Worm (Caenorhabditis elegans): ENCODE data around the gene pals-38.
A peak's percentile ranks its signal among the peaks of the same experiment; 100 is the strongest.

Gene pals-38

ce11 chrV:12475360-12475759 is 28.6 kb upstream of the pals-38 start:
- TF ChIP-seq nhr-21 (tag; optimal IDR thresholded peaks at IDR 0.05) (no peak), elt-3 (tag; optimal IDR thresholded peaks at IDR 0.05) (no peak), sem-4 (tag; optimal IDR thresholded peaks at IDR 0.05) (no peak), gmeb-1 (tag; optimal IDR thresholded peaks at IDR 0.05) (peak; percentile 36), F13H6.1 (tag; optimal IDR thresholded peaks at IDR 0.05) (no peak), ztf-1 (GFP tag; conservative IDR thresholded peaks at IDR 0.05) (no peak), sma-3 (GFP tag; optimal IDR thresholded peaks at IDR 0.05) (no peak), nhr-237 (tag; optimal IDR thresholded peaks at IDR 0.05) (no peak), fos-1 (tag; optimal IDR thresholded peaks at IDR 0.05) (peak; percentile 95), ama-1 (optimal IDR thresholded peaks at IDR 0.05) (no peak), crh-2 (tag; optimal IDR thresholded peaks at IDR 0.05) (peak; percentile 31), blmp-1 (tag; optimal IDR thresholded peaks at IDR 0.05; ENCODE audit: insufficient read depth) (no peak), lin-11 (tag; optimal IDR thresholded peaks at IDR 0.05) (no peak), unc-39 (tag; optimal IDR thresholded peaks at IDR 0.05) (no peak), sma-9 (GFP tag; optimal IDR thresholded peaks at IDR 0.05) (no peak), sma-9 (tag; optimal IDR thresholded peaks at IDR 0.05) (no peak), R02D3.7 (tag; optimal IDR thresholded peaks at IDR 0.05) (no peak), nhr-25 (tag; optimal IDR thresholded peaks at IDR 0.05) (no peak), skn-1 (tag; optimal IDR thresholded peaks at IDR 0.05) (no peak), ztf-11 (tag; optimal IDR thresholded peaks at IDR 0.05) (no peak)

ce11 chrV:12470324-12470723 is 23.5 kb upstream of the pals-38 start:
- TF ChIP-seq nhr-11 (tag; optimal IDR thresholded peaks at IDR 0.05), result no peak
- no peak for TF ChIP-seq snpc-4 (tag; optimal IDR thresholded peaks at IDR 0.05)
- TF ChIP-seq lsy-2 (tag; optimal IDR thresholded peaks at IDR 0.05), result no peak
- no peak for TF ChIP-seq nhr-12 (tag; optimal IDR thresholded peaks at IDR 0.05)

- TF ChIP-seq nhr-12 (tag; optimal IDR thresholded peaks at IDR 0.05) (no peak), zag-1 (tag; optimal IDR thresholded peaks at IDR 0.05) (no peak), lin-13 (GFP tag; optimal IDR thresholded peaks at IDR 0.05) (no peak), ztf-4 (tag; optimal IDR thresholded peaks at IDR 0.05) (no peak)
Measured at ce11 chrV:12468363-12468762, 21.6 kb upstream of the pals-38 start, which contains the start of gene F28C1.3. TSS of gene F28C1.3 (plus strand) at chrV:12468663.

ce11 chrV:12467755-12468154 is 21.0 kb upstream of the pals-38 start:
- TF ChIP-seq ama-1 (optimal IDR thresholded peaks at IDR 0.05), result no peak
- TF ChIP-seq crh-2 (tag; optimal IDR thresholded peaks at IDR 0.05), result peak; percentile 21
- TF ChIP-seq aly-2 (tag; optimal IDR thresholded peaks at IDR 0.05), result no peak
- no peak for TF ChIP-seq nhr-10 (tag; optimal IDR thresholded peaks at IDR 0.05)
- peak; percentile 26 for TF ChIP-seq F13H6.1 (tag; optimal IDR thresholded peaks at IDR 0.05)
- TF ChIP-seq sma-9 (GFP tag; optimal IDR thresholded peaks at IDR 0.05), result peak; percentile 67
- no peak for TF ChIP-seq sma-9 (tag; optimal IDR thresholded peaks at IDR 0.05)
- TF ChIP-seq mbf-1 (tag; optimal IDR thresholded peaks at IDR 0.05), result no peak
- no peak for TF ChIP-seq mab-5 (tag; optimal IDR thresholded peaks at IDR 0.05)
- TF ChIP-seq fos-1 (tag; optimal IDR thresholded peaks at IDR 0.05), result peak; percentile 96
- no peak for TF ChIP-seq egl-27 (tag; optimal IDR thresholded peaks at IDR 0.05)
- no peak for TF ChIP-seq nhr-23 (tag; optimal IDR thresholded peaks at IDR 0.05)
- TF ChIP-seq sem-4 (tag; optimal IDR thresholded peaks at IDR 0.05), result no peak
- no peak for TF ChIP-seq ceh-82 (tag; optimal IDR thresholded peaks at IDR 0.05)
- peak; percentile 31 for TF ChIP-seq gmeb-1 (tag; optimal IDR thresholded peaks at IDR 0.05)
- no peak for TF ChIP-seq unc-55 (GFP tag; optimal IDR thresholded peaks at IDR 0.05)
- TF ChIP-seq C34F6.9 (tag; optimal IDR thresholded peaks at IDR 0.05), result no peak

- TF ChIP-seq skn-1 (tag; optimal IDR thresholded peaks at IDR 0.05) (no peak), F13H6.1 (tag; optimal IDR thresholded peaks at IDR 0.05) (peak; percentile 7), elt-1 (tag; optimal IDR thresholded peaks at IDR 0.05) (no peak), Y55F3AM.14 (GFP tag; optimal IDR thresholded peaks at IDR 0.05) (no peak), nhr-6 (tag; optimal IDR thresholded peaks at IDR 0.05) (no peak), ceh-16 (tag; optimal IDR thresholded peaks at IDR 0.05) (no peak), mdl-1 (tag; optimal IDR thresholded peaks at IDR 0.05) (no peak), ceh-82 (tag; optimal IDR thresholded peaks at IDR 0.05) (no peak), sma-9 (GFP tag; optimal IDR thresholded peaks at IDR 0.05) (peak; percentile 45), sma-9 (tag; optimal IDR thresholded peaks at IDR 0.05) (no peak), sma-3 (GFP tag; optimal IDR thresholded peaks at IDR 0.05) (no peak), C34F6.9 (tag; optimal IDR thresholded peaks at IDR 0.05) (no peak)
Measured at ce11 chrV:12466653-12467052, 19.9 kb upstream of the pals-38 start.

Data from whole organism, L2 larva.